Fruit fly (Drosophila melanogaster) whole organism, prepupa: ENCODE results near the gene acs.
A peak's percentile ranks its signal among the peaks of the same experiment; 100 is the strongest.

ENCODE experiments used
- Blimp-1 ChIP-seq: fragments of 200-800 bp; sonication (Bioruptor generic); optimal IDR thresholded peaks from 3 replicates; lab custom pipeline; 2017; ENCODE audit warnings: missing biosample characterization, missing genetic modification characterization, mild to moderate bottlenecking, moderate library complexity, missing genetic modification reagents
- CG10631 ChIP-seq: fragments of 200-800 bp; sonication (Bioruptor generic); optimal IDR thresholded peaks from 2 replicates; lab custom pipeline; 2016; ENCODE audit warnings: missing biosample characterization, missing genetic modification characterization
- CG10669 ChIP-seq: fragments of 200-800 bp; sonication (Bioruptor generic); optimal IDR thresholded peaks from 3 replicates; lab custom pipeline; 2018; ENCODE audit warnings: missing biosample characterization, mild to moderate bottlenecking, missing genetic modification characterization, moderate library complexity
- CG11762 ChIP-seq: fragments of 200-800 bp; sonication (Bioruptor generic); optimal IDR thresholded peaks from 3 replicates; lab custom pipeline; 2016; ENCODE audit warnings: missing biosample characterization, missing genetic modification characterization; ENCODE audit not compliant: insufficient read depth
- CG11902 ChIP-seq: fragments of 200-800 bp; sonication (Bioruptor generic); optimal IDR thresholded peaks from 3 replicates; lab custom pipeline; 2016; ENCODE audit warnings: missing biosample characterization, missing genetic modification characterization
- CG15336 ChIP-seq: fragments of 200-800 bp; sonication (Bioruptor generic); IDR thresholded peaks from 2 replicates; pipeline ENCODE4 v1.3.6; 2022; ENCODE audit warnings: missing biosample characterization, missing genetic modification characterization
- CG16779 ChIP-seq: fragments of 200-800 bp; sonication (Bioruptor generic); optimal IDR thresholded peaks from 3 replicates; lab custom pipeline; 2017; ENCODE audit warnings: missing biosample characterization, mild to moderate bottlenecking, missing genetic modification characterization
- CG3032 ChIP-seq: fragments of 200-800 bp; optimal IDR thresholded peaks from 2 replicates; lab custom pipeline; 2019; ENCODE audit warnings: missing biosample characterization, mild to moderate bottlenecking, missing genetic modification characterization, moderate library complexity
- CG3919 ChIP-seq: fragments of 200-800 bp; sonication (Bioruptor generic); optimal IDR thresholded peaks from 3 replicates; lab custom pipeline; 2016; ENCODE audit warnings: missing biosample characterization, missing genetic modification characterization
- CG4318 ChIP-seq: fragments of 200-800 bp; sonication (Bioruptor generic); optimal IDR thresholded peaks from 3 replicates; lab custom pipeline; 2017; ENCODE audit warnings: missing biosample characterization, mild to moderate bottlenecking, missing genetic modification characterization
- CG6163 ChIP-seq: fragments of 200-800 bp; sonication (Bioruptor generic); IDR thresholded peaks from 3 replicates; pipeline ENCODE4 v1.3.6; 2022; ENCODE audit warnings: missing biosample characterization, missing genetic modification characterization
- CG6808 ChIP-seq: fragments of 200-800 bp; sonication (Bioruptor generic); optimal IDR thresholded peaks from 3 replicates; lab custom pipeline; 2017; ENCODE audit warnings: missing biosample characterization, missing genetic modification characterization, mild to moderate bottlenecking, moderate library complexity, missing genetic modification reagents
- CG6854 ChIP-seq: fragments of 200-800 bp; sonication (Bioruptor generic); optimal IDR thresholded peaks from 2 replicates; lab custom pipeline; 2017; ENCODE audit warnings: missing biosample characterization, mild to moderate bottlenecking, missing genetic modification characterization
- CG7368 ChIP-seq: fragments of 200-800 bp; sonication (Bioruptor generic); optimal IDR thresholded peaks from 3 replicates; lab custom pipeline; 2016; ENCODE audit warnings: missing biosample characterization, missing genetic modification characterization
- CG8119 ChIP-seq: fragments of 200-800 bp; sonication (Bioruptor generic); IDR thresholded peaks from 3 replicates; pipeline ENCODE4 v1.3.6; 2022; ENCODE audit warnings: missing biosample characterization, missing genetic modification characterization
- CG8319 ChIP-seq: fragments of 200-800 bp; sonication (Bioruptor generic); optimal IDR thresholded peaks from 3 replicates; lab custom pipeline; 2016; ENCODE audit warnings: missing biosample characterization, missing genetic modification characterization
- CG8632 ChIP-seq: fragments of 200-800 bp; sonication (Bioruptor generic); optimal IDR thresholded peaks from 3 replicates; lab custom pipeline; 2016; ENCODE audit warnings: missing biosample characterization, missing genetic modification characterization
- CG9139 ChIP-seq: fragments of 200-800 bp; sonication (Bioruptor generic); optimal IDR thresholded peaks from 3 replicates; lab custom pipeline; 2017; ENCODE audit warnings: missing biosample characterization, mild to moderate bottlenecking, missing genetic modification characterization
- Eip75B ChIP-seq: fragments of 200-800 bp; sonication (Bioruptor generic); optimal IDR thresholded peaks from 3 replicates; lab custom pipeline; 2016; ENCODE audit warnings: missing biosample characterization, missing genetic modification characterization
- Eip78C ChIP-seq: fragments of 200-800 bp; sonication (Bioruptor generic); peaks from one replicate; lab custom pipeline; 2016; ENCODE audit warnings: missing biosample characterization, missing genetic modification characterization
- Eip93F ChIP-seq: fragments of 200-800 bp; sonication (Bioruptor generic); optimal IDR thresholded peaks from 2 replicates; lab custom pipeline; 2016; ENCODE audit warnings: missing biosample characterization, mild to moderate bottlenecking, missing genetic modification characterization
- Ets21C ChIP-seq: fragments of 200-800 bp; sonication (Bioruptor generic); optimal IDR thresholded peaks from 3 replicates; lab custom pipeline; 2016; ENCODE audit warnings: missing biosample characterization, missing genetic modification characterization
- Ets96B ChIP-seq: fragments of 200-800 bp; optimal IDR thresholded peaks from 2 replicates; lab custom pipeline; 2019; ENCODE audit warnings: missing biosample characterization, mild to moderate bottlenecking, missing genetic modification characterization, moderate library complexity
- Gug ChIP-seq: fragments of 200-800 bp; sonication (Bioruptor generic); IDR thresholded peaks from 2 replicates; pipeline ENCODE4 v1.3.6; 2022; ENCODE audit warnings: missing biosample characterization, missing genetic modification characterization
- OdsH ChIP-seq: fragments of 200-800 bp; sonication (Bioruptor generic); optimal IDR thresholded peaks from 3 replicates; lab custom pipeline; 2016; ENCODE audit warnings: missing biosample characterization, missing genetic modification characterization
- Smox ChIP-seq: fragments of 200-800 bp; sonication (Bioruptor generic); optimal IDR thresholded peaks from 3 replicates; lab custom pipeline; 2016; ENCODE audit warnings: missing biosample characterization, missing genetic modification characterization
- Sox14 ChIP-seq: fragments of 200-800 bp; sonication (Bioruptor generic); optimal IDR thresholded peaks from 3 replicates; lab custom pipeline; 2016; ENCODE audit warnings: missing biosample characterization, missing genetic modification characterization
- Sox15 ChIP-seq: fragments of 200-800 bp; sonication (Bioruptor generic); optimal IDR thresholded peaks from 3 replicates; lab custom pipeline; 2016; ENCODE audit warnings: missing biosample characterization, missing genetic modification characterization
- achi ChIP-seq: fragments of 200-800 bp; sonication (Bioruptor generic); optimal IDR thresholded peaks from 3 replicates; lab custom pipeline; 2016; ENCODE audit warnings: missing biosample characterization, missing genetic modification characterization
- acj6 ChIP-seq: fragments of 200-800 bp; sonication (Bioruptor generic); optimal IDR thresholded peaks from 3 replicates; lab custom pipeline; 2016; ENCODE audit warnings: missing biosample characterization, missing genetic modification characterization
- cyc ChIP-seq: fragments of 200-800 bp; sonication (Bioruptor generic); optimal IDR thresholded peaks from 3 replicates; lab custom pipeline; 2016; ENCODE audit warnings: missing biosample characterization, missing genetic modification characterization
- dac ChIP-seq: fragments of 200-800 bp; sonication (Bioruptor generic); optimal IDR thresholded peaks from 2 replicates; lab custom pipeline; 2017; ENCODE audit warnings: missing biosample characterization, mild to moderate bottlenecking, missing genetic modification characterization
- dsx ChIP-seq: fragments of 200-800 bp; optimal IDR thresholded peaks from 3 replicates; lab custom pipeline; 2019; ENCODE audit warnings: missing biosample characterization, mild to moderate bottlenecking, missing genetic modification characterization, moderate library complexity; ENCODE audit not compliant: poor library complexity, severe bottlenecking
- esn ChIP-seq: fragments of 200-800 bp; sonication (Bioruptor generic); optimal IDR thresholded peaks from 2 replicates; lab custom pipeline; 2016; ENCODE audit warnings: missing biosample characterization, mild to moderate bottlenecking, missing genetic modification characterization, moderate library complexity
- fkh ChIP-seq: fragments of 200-800 bp; sonication (Bioruptor generic); optimal IDR thresholded peaks from 3 replicates; lab custom pipeline; 2017; ENCODE audit warnings: missing biosample characterization, mild to moderate bottlenecking, missing genetic modification characterization, moderate library complexity
- lz ChIP-seq: fragments of 200-800 bp; sonication (Bioruptor generic); optimal IDR thresholded peaks from 3 replicates; lab custom pipeline; 2016; ENCODE audit warnings: missing biosample characterization, missing genetic modification characterization
- net ChIP-seq: fragments of 200-800 bp; sonication (Bioruptor generic); optimal IDR thresholded peaks from 3 replicates; lab custom pipeline; 2016; ENCODE audit warnings: missing biosample characterization, missing genetic modification characterization
- salr ChIP-seq, 2 experiments: fragments of 200-800 bp; sonication (Bioruptor generic); optimal IDR thresholded peaks; 3 replicates each; lab custom pipeline; 2016 to 2018; ENCODE audit warnings: missing biosample characterization in 2 of 2, missing genetic modification characterization in 2 of 2, mild to moderate bottlenecking in 1 of 2
- spab ChIP-seq: fragments of 200-800 bp; sonication (Bioruptor generic); optimal IDR thresholded peaks from 2 replicates; lab custom pipeline; 2017; ENCODE audit warnings: missing biosample characterization, mild to moderate bottlenecking, missing genetic modification characterization, missing genetic modification reagents

Gene acs

dm6 chr3L:1938767-1939166, 32.7 kb upstream of the acs start, which contains the start of the genes CG46523 and CG5687:
Gene CG46523, minus strand, starts transcription at chr3L:1939103.
Gene CG5687, minus strand, starts transcription at chr3L:1939103.
- TF ChIP-seq achi (no peak), Eip78C (GFP tag; lab: Kevin White, UChicago) (peak; percentile 58), CG8319 (GFP tag; lab: Kevin White, UChicago) (no peak), acj6 (GFP tag; lab: Kevin White, UChicago) (no peak)

dm6 chr3L:1939983-1940504, 31.4 kb upstream of the acs start:
- TF ChIP-seq CG15336: peak; percentile 17; the same call in 1 of the 2 replicates
- peak; percentile 18 for TF ChIP-seq CG6854 (GFP tag; lab: Kevin White, UChicago)
- TF ChIP-seq Eip78C (GFP tag; lab: Kevin White, UChicago): peak; percentile 40
- no peak for TF ChIP-seq Gug (GFP tag; lab: Robert Waterston, UW)
- TF ChIP-seq CG10631 (GFP tag; lab: Kevin White, UChicago): no peak
- TF ChIP-seq acj6 (GFP tag; lab: Kevin White, UChicago): no peak

DNA sequence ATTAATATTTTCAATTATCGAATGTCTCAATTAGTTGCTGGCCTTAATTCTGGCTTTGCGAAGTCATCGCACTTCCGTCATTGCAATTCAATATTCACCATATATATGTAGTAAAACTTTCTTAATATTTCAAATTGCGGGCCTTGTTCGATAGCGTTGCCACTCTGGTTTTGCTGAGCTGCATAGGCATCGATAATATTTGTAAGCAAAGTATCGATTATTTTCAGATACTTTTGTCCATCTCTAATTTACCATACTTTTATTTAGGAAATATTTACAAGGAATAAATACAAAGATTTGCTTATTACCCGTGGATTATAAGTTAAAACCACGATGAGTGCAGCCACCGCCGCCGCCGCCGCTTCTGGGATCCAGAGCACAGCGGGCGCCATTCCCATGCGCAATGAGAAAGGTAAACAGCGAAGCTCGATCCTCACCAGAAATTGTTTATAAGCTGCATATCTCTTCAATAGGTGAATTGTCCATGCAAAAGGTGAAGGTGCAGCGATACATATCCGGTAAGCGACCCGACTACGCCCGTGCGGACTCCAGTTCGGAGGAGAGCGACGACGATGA, 30.5 kb upstream of the acs start, which contains the start of gene Mfap1:
Mfap1 (plus strand) TSS at position 226 of the 576 bp plus-strand sequence.
- TF ChIP-seq Ets21C (GFP tag; lab: Kevin White, UChicago) (no peak), cyc (GFP tag; lab: Kevin White, UChicago) (peak; percentile 0), achi (no peak), spab (GFP tag; lab: Kevin White, UChicago) (no peak), Smox (GFP tag; lab: Kevin White, UChicago) (no peak), esn (GFP tag; lab: Kevin White, UChicago) (peak; percentile 8), CG3919 (no peak)

DNA sequence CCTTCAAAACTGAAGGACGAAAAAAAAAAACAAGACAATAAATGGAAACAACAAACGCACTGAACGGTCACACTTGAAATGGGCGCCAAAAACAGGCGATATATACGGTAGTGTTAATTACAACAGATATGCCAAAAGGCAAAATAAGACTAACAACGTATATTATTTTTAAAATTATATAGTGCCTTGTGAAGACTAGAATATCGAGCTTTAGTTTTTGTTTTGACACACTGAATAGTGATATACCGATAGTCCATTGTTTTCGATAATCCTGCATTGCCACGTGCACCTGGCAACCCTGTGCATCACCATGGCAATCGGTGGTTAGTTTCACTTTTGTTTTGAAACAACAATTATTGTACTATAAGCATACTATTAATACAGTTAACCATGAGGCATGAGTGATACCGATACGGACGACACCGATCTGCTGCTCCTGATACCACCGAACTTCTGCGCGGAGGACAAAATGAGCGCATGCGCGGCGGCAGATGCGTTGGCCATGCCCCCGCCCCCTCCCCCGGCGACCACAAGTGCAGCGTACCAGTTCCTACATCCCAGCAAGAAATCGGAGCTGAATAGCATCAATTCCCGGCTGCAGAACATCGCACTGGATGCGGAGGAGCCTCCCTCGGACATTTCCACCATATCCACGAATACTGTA, 23.8 kb upstream of the acs start, which contains the start of the genes mu2 and Cnb:
mu2 (minus strand) TSS at position 13 of the 664 bp plus-strand sequence.
Cnb (plus strand) TSS at position 103 of the 664 bp plus-strand sequence.
- TF ChIP-seq CG6163 (GFP tag; lab: Robert Waterston, UW): 0 out of 3 replicates have a peak, but pooled peaks have one; percentile 10
- TF ChIP-seq lz (GFP tag; lab: Kevin White, UChicago): no peak
- TF ChIP-seq Blimp-1 (GFP tag; lab: Kevin White, UChicago): peak; percentile 94

- TF ChIP-seq CG9139 (GFP tag; lab: Kevin White, UChicago) (peak; percentile 77), CG8632 (GFP tag; lab: Kevin White, UChicago) (peak; percentile 90), acj6 (GFP tag; lab: Kevin White, UChicago) (peak; percentile 97), Sox14 (GFP tag; lab: Kevin White, UChicago) (peak; percentile 98), Eip93F (peak; percentile 44), Blimp-1 (GFP tag; lab: Kevin White, UChicago) (peak; percentile 54), esn (GFP tag; lab: Kevin White, UChicago) (peak; percentile 93), lz (GFP tag; lab: Kevin White, UChicago) (peak; percentile 90), CG10669 (GFP tag; lab: Kevin White, UChicago) (peak; percentile 91), fkh (no peak), CG8119 (GFP tag; lab: Robert Waterston, UW) (peak; percentile 98), CG3032 (peak; percentile 92), Ets21C (GFP tag; lab: Kevin White, UChicago) (no peak), CG8319 (GFP tag; lab: Kevin White, UChicago) (peak; percentile 69), dsx (GFP tag; lab: Kevin White, UChicago) (peak; percentile 87), salr (GFP tag; optimal IDR thresholded peaks at IDR 0.05; lab: Kevin White, UChicago) (peak; percentile 92 to 95), Sox15 (GFP tag; lab: Kevin White, UChicago) (peak; percentile 86), CG16779 (tag; lab: Kevin White, UChicago) (peak; percentile 90), Ets96B (tag; lab: Kevin White, UChicago) (peak; percentile 93), CG11902 (GFP tag; lab: Kevin White, UChicago) (peak; percentile 88), CG4318 (no peak), OdsH (peak; percentile 97), CG6808 (GFP tag; lab: Kevin White, UChicago) (peak; percentile 87), Eip75B (GFP tag; lab: Kevin White, UChicago) (peak; percentile 95), net (GFP tag; lab: Kevin White, UChicago) (peak; percentile 95), CG11762 (GFP tag; lab: Kevin White, UChicago) (peak; percentile 91), CG7368 (GFP tag; lab: Kevin White, UChicago) (peak; percentile 93), CG6163 (GFP tag; lab: Robert Waterston, UW) (peak; percentile 98), dac (GFP tag; lab: Kevin White, UChicago) (peak; percentile 92)
Observed at dm6 chr3L:1962964-1963363, 8.5 kb upstream of the acs start, which contains the start of gene SCOT. Gene SCOT, plus strand, starts transcription at chr3L:1963143.
